Fruit fly (Drosophila melanogaster) whole organism, embryonic: ENCODE data around the gene Tsen34.

Experiments
- Bteb2 ChIP-seq: fragments of 200-800 bp; sonication (Bioruptor generic); optimal IDR thresholded peaks from 2 replicates; lab custom pipeline; 2016; ENCODE audit warnings: missing biosample characterization, missing genetic modification characterization
- C15 ChIP-seq: fragments of 200-800 bp; sonication (Bioruptor generic); IDR thresholded peaks from 3 replicates; pipeline ENCODE4 v1.3.6; 2022; ENCODE audit warnings: missing biosample characterization, missing genetic modification characterization
- CG10565 ChIP-seq: fragments of 200-800 bp; sonication (Bioruptor generic); optimal IDR thresholded peaks from 3 replicates; lab custom pipeline; 2016; ENCODE audit warnings: missing biosample characterization, mild to moderate bottlenecking, missing genetic modification characterization
- CG11456 ChIP-seq: fragments of 200-800 bp; sonication (Bioruptor generic); IDR thresholded peaks from 3 replicates; pipeline ENCODE4 v1.3.6; 2022; ENCODE audit warnings: missing biosample characterization, missing genetic modification characterization
- CG12236 ChIP-seq: fragments of 200-800 bp; sonication (Bioruptor generic); optimal IDR thresholded peaks from 2 replicates; lab custom pipeline; 2016; ENCODE audit warnings: missing biosample characterization, missing genetic modification characterization
- CG1233 ChIP-seq: fragments of 200-800 bp; sonication (Bioruptor generic); optimal IDR thresholded peaks from 4 replicates; lab custom pipeline; 2018; ENCODE audit warnings: missing biosample characterization, mild to moderate bottlenecking, missing genetic modification characterization
- CG13123 ChIP-seq: fragments of 200-800 bp; sonication (Bioruptor generic); optimal IDR thresholded peaks from 2 replicates; lab custom pipeline; 2016; ENCODE audit warnings: missing biosample characterization, missing genetic modification characterization
- CG13296 ChIP-seq: fragments of 200-800 bp; sonication (Bioruptor generic); optimal IDR thresholded peaks from 3 replicates; lab custom pipeline; 2018; ENCODE audit warnings: missing biosample characterization, mild to moderate bottlenecking, missing genetic modification characterization
- CG13424 ChIP-seq: fragments of 200-800 bp; sonication (Bioruptor generic); optimal IDR thresholded peaks from 2 replicates; lab custom pipeline; 2019; ENCODE audit warnings: missing biosample characterization, mild to moderate bottlenecking, missing genetic modification characterization, moderate library complexity
- CG14860 ChIP-seq: fragments of 200-800 bp; sonication (Bioruptor generic); IDR thresholded peaks from 3 replicates; pipeline ENCODE4 v1.3.6; 2022; ENCODE audit warnings: missing biosample characterization, missing genetic modification characterization; ENCODE audit not compliant: partially characterized antibody
- CG15696 ChIP-seq: fragments of 200-800 bp; sonication (Bioruptor generic); optimal IDR thresholded peaks from 2 replicates; lab custom pipeline; 2019; ENCODE audit warnings: missing biosample characterization, mild to moderate bottlenecking, missing genetic modification characterization, moderate library complexity
- CG16815 ChIP-seq: fragments of 200-800 bp; sonication (Bioruptor generic); optimal IDR thresholded peaks from 3 replicates; lab custom pipeline; 2017; ENCODE audit warnings: missing biosample characterization, mild to moderate bottlenecking, missing genetic modification characterization
- CG18599 ChIP-seq: fragments of 200-800 bp; sonication (Bioruptor generic); optimal IDR thresholded peaks from 3 replicates; lab custom pipeline; 2017; ENCODE audit warnings: missing biosample characterization, missing genetic modification characterization, mild to moderate bottlenecking, moderate library complexity, missing genetic modification reagents
- CG2199 ChIP-seq: fragments of 200-800 bp; sonication (Bioruptor generic); IDR thresholded peaks from 3 replicates; pipeline ENCODE4 v1.3.6; 2022; ENCODE audit warnings: missing biosample characterization, missing genetic modification characterization
- CG30020 ChIP-seq: fragments of 200-800 bp; optimal IDR thresholded peaks from 2 replicates; lab custom pipeline; 2019; ENCODE audit warnings: missing biosample characterization, mild to moderate bottlenecking, missing genetic modification characterization, moderate library complexity
- CG30403 ChIP-seq: fragments of 200-800 bp; sonication (Bioruptor generic); optimal IDR thresholded peaks from 3 replicates; lab custom pipeline; 2016; ENCODE audit warnings: missing biosample characterization, missing genetic modification characterization
- CG32532 ChIP-seq: fragments of 200-800 bp; sonication (Bioruptor generic); IDR thresholded peaks from 2 replicates; pipeline ENCODE4 v1.3.6; 2022; ENCODE audit warnings: missing biosample characterization, missing genetic modification characterization
- CG3407 ChIP-seq: fragments of 200-800 bp; sonication (Bioruptor generic); optimal IDR thresholded peaks from 2 replicates; lab custom pipeline; 2018; ENCODE audit warnings: missing biosample characterization, mild to moderate bottlenecking, missing genetic modification characterization
- CG4282 ChIP-seq: fragments of 200-800 bp; sonication (Bioruptor generic); optimal IDR thresholded peaks from 2 replicates; lab custom pipeline; 2016; ENCODE audit warnings: missing biosample characterization, missing genetic modification characterization
- CG5180 ChIP-seq: fragments of 200-800 bp; sonication (Bioruptor generic); optimal IDR thresholded peaks from 3 replicates; lab custom pipeline; 2017; ENCODE audit warnings: missing biosample characterization, missing genetic modification characterization, mild to moderate bottlenecking, moderate library complexity, missing genetic modification reagents
- CG6765 ChIP-seq: fragments of 200-800 bp; sonication (Bioruptor generic); optimal IDR thresholded peaks from 3 replicates; lab custom pipeline; 2017; ENCODE audit warnings: missing biosample characterization, mild to moderate bottlenecking, missing genetic modification characterization
- CG6813 ChIP-seq: fragments of 200-800 bp; sonication (Bioruptor generic); optimal IDR thresholded peaks from 2 replicates; lab custom pipeline; 2017; ENCODE audit warnings: missing biosample characterization, missing genetic modification characterization, mild to moderate bottlenecking, moderate library complexity, missing genetic modification reagents
- CG7987 ChIP-seq: fragments of 200-800 bp; sonication (Bioruptor generic); optimal IDR thresholded peaks from 2 replicates; lab custom pipeline; 2018; ENCODE audit warnings: missing biosample characterization, mild to moderate bottlenecking, missing genetic modification characterization, moderate library complexity
- CG9215 ChIP-seq: fragments of 200-800 bp; sonication (Bioruptor generic); IDR thresholded peaks from 2 replicates; pipeline ENCODE4 v1.3.6; 2022; ENCODE audit warnings: missing biosample characterization, missing genetic modification characterization
- Dfd ChIP-seq, 2 experiments: fragments of >200 bp; optimal IDR thresholded peaks; 2 replicates each; lab custom pipeline; 2017; ENCODE audit warnings: missing biosample characterization in 2 of 2, missing genetic modification characterization in 2 of 2
- Fer2 ChIP-seq: fragments of 200-800 bp; sonication (Bioruptor generic); optimal IDR thresholded peaks from 2 replicates; lab custom pipeline; 2018; ENCODE audit warnings: missing biosample characterization, mild to moderate bottlenecking, missing genetic modification characterization, moderate library complexity
- Hand ChIP-seq: fragments of 200-800 bp; sonication (Bioruptor generic); optimal IDR thresholded peaks from 2 replicates; lab custom pipeline; 2017; ENCODE audit warnings: mild to moderate bottlenecking, missing biosample characterization, missing genetic modification reagents, missing genetic modification characterization
- Lpt ChIP-seq: fragments of >200 bp; optimal IDR thresholded peaks from 2 replicates; lab custom pipeline; 2018; ENCODE audit warnings: missing biosample characterization, missing genetic modification characterization
- MBD-R2 ChIP-seq: fragments of 200-800 bp; sonication (Bioruptor generic); IDR thresholded peaks from 2 replicates; pipeline ENCODE4 v1.3.6; 2022; ENCODE audit warnings: missing biosample characterization, missing genetic modification characterization
- Oaz ChIP-seq: fragments of 200-800 bp; sonication (Bioruptor generic); IDR thresholded peaks from 2 replicates; pipeline ENCODE4 v1.3.6; 2022; ENCODE audit warnings: missing biosample characterization, missing genetic modification characterization
- Oli ChIP-seq: fragments of 200-800 bp; sonication (Bioruptor generic); optimal IDR thresholded peaks from 2 replicates; lab custom pipeline; 2018; ENCODE audit warnings: missing biosample characterization, mild to moderate bottlenecking, missing genetic modification characterization, moderate library complexity
- Opbp ChIP-seq: fragments of 200-800 bp; sonication (Bioruptor generic); IDR thresholded peaks from 3 replicates; pipeline ENCODE4 v1.3.6; 2022; ENCODE audit warnings: missing biosample characterization, missing genetic modification characterization; ENCODE audit not compliant: partially characterized antibody
- Ptx1 ChIP-seq: fragments of 200-800 bp; sonication (Bioruptor generic); IDR thresholded peaks from 2 replicates; pipeline ENCODE4 v1.3.6; 2022; ENCODE audit warnings: missing biosample characterization, missing genetic modification characterization
- bcd ChIP-seq: fragments of 200-800 bp; sonication (Bioruptor generic); optimal IDR thresholded peaks from 2 replicates; lab custom pipeline; 2017; ENCODE audit warnings: missing biosample characterization, mild to moderate bottlenecking, missing genetic modification characterization
- crol ChIP-seq: fragments of 200-800 bp; sonication (Bioruptor generic); IDR thresholded peaks from 2 replicates; pipeline ENCODE4 v1.3.6; 2022; ENCODE audit warnings: missing biosample characterization, missing genetic modification characterization
- esg ChIP-seq: fragments of 200-800 bp; sonication (Bioruptor generic); conservative IDR thresholded peaks from 2 replicates; pipeline ENCODE4 v1.3.6; 2022; ENCODE audit warnings: missing biosample characterization, missing genetic modification characterization
- ewg ChIP-seq: fragments of 200-800 bp; sonication (Bioruptor generic); optimal IDR thresholded peaks from 3 replicates; lab custom pipeline; 2017; ENCODE audit warnings: mild to moderate bottlenecking, missing biosample characterization, missing genetic modification reagents, missing genetic modification characterization
- gcm ChIP-seq: fragments of 200-800 bp; sonication (Bioruptor generic); optimal IDR thresholded peaks from 2 replicates; lab custom pipeline; 2019; ENCODE audit warnings: missing biosample characterization, mild to moderate bottlenecking, missing genetic modification characterization, moderate library complexity
- ind ChIP-seq: fragments of 200-800 bp; sonication (Bioruptor generic); optimal IDR thresholded peaks from 3 replicates; lab custom pipeline; 2016; ENCODE audit warnings: missing biosample characterization, missing genetic modification characterization
- jumu ChIP-seq: fragments of 200-800 bp; sonication (Bioruptor generic); optimal IDR thresholded peaks from 3 replicates; lab custom pipeline; 2016; ENCODE audit warnings: missing biosample characterization, missing genetic modification characterization
- ken ChIP-seq: fragments of 200-800 bp; sonication (Bioruptor generic); IDR thresholded peaks from 3 replicates; pipeline ENCODE4 v1.3.6; 2022; ENCODE audit warnings: missing biosample characterization, missing genetic modification characterization
- pfk ChIP-seq: fragments of 200-800 bp; sonication (Bioruptor generic); optimal IDR thresholded peaks from 2 replicates; lab custom pipeline; 2018; ENCODE audit warnings: missing biosample characterization, mild to moderate bottlenecking, missing genetic modification characterization, moderate library complexity
- pnt ChIP-seq: fragments of 200-800 bp; sonication (Bioruptor generic); optimal IDR thresholded peaks from 3 replicates; lab custom pipeline; 2016; ENCODE audit warnings: missing biosample characterization, missing genetic modification characterization
- sima ChIP-seq: fragments of 200-800 bp; sonication (Bioruptor generic); optimal IDR thresholded peaks from 2 replicates; lab custom pipeline; 2016; ENCODE audit warnings: missing biosample characterization, missing genetic modification characterization
- slou ChIP-seq: fragments of 200-800 bp; sonication (Bioruptor generic); optimal IDR thresholded peaks from 3 replicates; lab custom pipeline; 2016; ENCODE audit warnings: missing biosample characterization, missing genetic modification characterization
- stwl ChIP-seq: fragments of 200-800 bp; sonication (Bioruptor generic); optimal IDR thresholded peaks from 3 replicates; lab custom pipeline; 2018; ENCODE audit warnings: missing biosample characterization, mild to moderate bottlenecking, missing genetic modification characterization, moderate library complexity
- sug ChIP-seq: fragments of 200-800 bp; optimal IDR thresholded peaks from 2 replicates; lab custom pipeline; 2019; ENCODE audit warnings: missing biosample characterization, mild to moderate bottlenecking, missing genetic modification characterization, moderate library complexity
- usp ChIP-seq: fragments of >200 bp; optimal IDR thresholded peaks from 2 replicates; lab custom pipeline; 2017; ENCODE audit warnings: missing biosample characterization, missing genetic modification characterization
- yki ChIP-seq: fragments of >200 bp; optimal IDR thresholded peaks from 3 replicates; lab custom pipeline; 2018
- z ChIP-seq: fragments of 200-800 bp; sonication (Bioruptor generic); IDR thresholded peaks from 3 replicates; pipeline ENCODE4 v1.3.6; 2022; ENCODE audit warnings: missing biosample characterization, missing genetic modification characterization

Gene Tsen34

DNA sequence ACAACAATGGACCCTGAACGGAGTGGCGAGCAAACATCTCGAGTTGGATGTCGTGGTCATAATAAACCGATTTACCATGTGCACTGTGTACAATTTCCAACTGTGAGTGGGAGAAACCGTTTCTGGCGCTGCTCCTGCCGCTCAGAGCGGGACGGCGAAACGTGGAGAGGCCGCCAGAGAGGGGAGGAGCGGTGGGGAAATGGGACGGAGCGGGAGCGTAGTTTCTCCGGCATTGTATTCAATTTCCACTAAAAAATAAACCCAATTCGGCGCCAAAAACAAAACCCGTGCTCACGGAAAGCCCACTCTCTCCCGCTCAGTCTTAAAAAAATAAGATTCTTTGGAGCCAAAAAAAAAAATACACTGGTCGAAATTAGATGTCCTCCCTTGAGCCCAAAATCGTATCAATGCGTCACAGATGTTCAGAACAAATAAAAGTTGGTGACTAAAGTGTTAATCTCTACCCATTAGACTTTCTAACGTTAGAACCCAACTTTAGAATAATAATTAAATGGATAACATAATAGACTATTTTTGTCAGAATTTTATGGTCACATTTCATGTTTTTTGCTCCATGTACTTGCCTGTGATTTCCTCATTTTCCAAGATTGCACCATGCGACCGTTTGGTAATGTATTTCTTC, 1.5 kb downstream of the Tsen34 start (continued):
- TF ChIP-seq Opbp (GFP tag; lab: Robert Waterston, UW) (peak; percentile 44; the same call in 1 of the 3 replicates), CG5180 (GFP tag; lab: Kevin White, UChicago) (peak; percentile 44), z (GFP tag; lab: Robert Waterston, UW) (peak; percentile 90), CG18599 (GFP tag; lab: Kevin White, UChicago) (peak; percentile 66), CG30403 (GFP tag; lab: Kevin White, UChicago) (peak; percentile 79), CG13424 (peak; percentile 74), sima (no peak), Ptx1 (GFP tag; lab: Robert Waterston, UW) (peak; percentile 76), stwl (tag; lab: Kevin White, UChicago) (no peak), ind (peak; percentile 69), CG15696 (tag; lab: Kevin White, UChicago) (peak; percentile 22), ken (GFP tag; lab: Robert Waterston, UW) (no peak; the same call in 2 of the 3 replicates), CG14860 (GFP tag; lab: Robert Waterston, UW) (no peak), Dfd (GFP tag; optimal IDR thresholded peaks at IDR 0.05; lab: Kevin White, UChicago) (no peak), MBD-R2 (GFP tag; lab: Robert Waterston, UW) (no peak; the same call in 1 of the 2 replicates), CG13123 (GFP tag; lab: Kevin White, UChicago) (peak; percentile 18), Hand (peak; percentile 21), CG7987 (no peak), pfk (GFP tag; lab: Kevin White, UChicago) (no peak), CG2199 (GFP tag; lab: Robert Waterston, UW) (0 out of 3 replicates have a peak, but pooled peaks have one; percentile 34), CG32532 (GFP tag; lab: Robert Waterston, UW) (peak; percentile 66; the same call in 1 of the 2 replicates), yki (lab: Kevin White, UChicago) (peak; percentile 76), ewg (peak; percentile 29), CG9215 (GFP tag; lab: Robert Waterston, UW) (peak; percentile 76), gcm (peak; percentile 58), Oli (tag; lab: Kevin White, UChicago) (peak; percentile 77), Lpt (GFP tag; lab: Kevin White, UChicago) (no peak), CG13296 (GFP tag; lab: Kevin White, UChicago) (no peak), usp (GFP tag; lab: Kevin White, UChicago) (no peak), Oaz (GFP tag; lab: Robert Waterston, UW) (0 out of 2 replicates have a peak, but pooled peaks have one; percentile 19), CG16815 (peak; percentile 41), CG10565 (GFP tag; lab: Kevin White, UChicago) (no peak), CG11456 (GFP tag; lab: Robert Waterston, UW) (peak; percentile 76; the same call in 2 of the 3 replicates), slou (GFP tag; lab: Kevin White, UChicago) (peak; percentile 58), CG6813 (GFP tag; lab: Kevin White, UChicago) (no peak), Bteb2 (peak; percentile 50), pnt (GFP tag; lab: Kevin White, UChicago) (peak; percentile 46), CG1233 (no peak), CG4282 (GFP tag; lab: Kevin White, UChicago) (peak; percentile 29), CG6765 (peak; percentile 62), CG30020 (no peak), esg (GFP tag; lab: Robert Waterston, UW) (peak; percentile 42), Fer2 (tag; lab: Kevin White, UChicago) (peak; percentile 7), bcd (peak; percentile 67), CG12236 (GFP tag; lab: Kevin White, UChicago) (peak; percentile 22), jumu (peak; percentile 59), CG3407 (GFP tag; lab: Kevin White, UChicago) (peak; percentile 60), crol (GFP tag; lab: Robert Waterston, UW) (peak; percentile 99), C15 (GFP tag; lab: Robert Waterston, UW) (no peak), sug (no peak)
